Worm (Caenorhabditis elegans): ENCODE results near the gene Y43C5A.3.
A peak's percentile ranks its signal among the peaks of the same experiment; 100 is the strongest.

Gene Y43C5A.3

DNA sequence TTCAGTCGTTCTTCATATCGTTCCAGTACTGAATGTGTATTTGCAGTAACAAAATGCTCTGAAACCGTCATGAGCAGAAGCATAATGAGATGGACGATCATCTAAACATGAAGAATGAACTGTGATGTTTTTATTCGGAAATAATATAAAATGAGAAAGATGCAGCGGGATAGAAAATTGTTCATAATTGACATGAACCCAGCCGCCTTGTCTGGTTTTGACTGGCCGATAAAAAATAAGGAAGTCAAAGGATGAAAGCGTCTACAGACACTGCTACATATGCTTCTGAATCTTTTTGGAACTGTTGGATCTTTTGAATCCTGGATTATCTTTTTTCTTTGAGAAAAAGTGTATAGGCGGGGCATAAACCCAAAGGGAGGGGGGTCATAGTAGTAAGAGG lies 14.3 kb upstream of the Y43C5A.3 start, which contains the start of gene F01G10.9 (continued):
- no peak for TF ChIP-seq lin-13 (GFP tag; optimal IDR thresholded peaks at IDR 0.05)

DNA sequence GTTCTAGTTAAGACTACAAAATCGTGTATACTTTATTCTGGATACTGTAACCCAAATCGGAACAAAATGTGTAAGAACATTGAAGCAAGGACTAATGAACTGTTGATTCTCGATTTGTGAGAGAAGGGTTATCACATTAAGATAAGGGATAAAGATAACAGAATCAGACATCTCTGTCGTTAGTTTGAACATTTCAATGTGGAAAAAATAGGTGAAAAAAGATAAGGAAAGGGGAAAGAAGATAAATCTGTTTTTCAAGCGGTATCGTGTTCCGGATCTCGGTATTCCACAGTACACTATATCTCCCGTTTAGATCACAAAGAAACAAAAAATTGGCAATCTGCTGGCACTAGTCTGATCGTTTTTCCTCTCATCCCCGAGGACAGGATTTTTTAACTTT lies 12.8 kb upstream of the Y43C5A.3 start:
- TF ChIP-seq madf-9 (GFP tag; conservative IDR thresholded peaks at IDR 0.05) = no peak
- no peak for TF ChIP-seq nhr-10 (tag; optimal IDR thresholded peaks at IDR 0.05)
- TF ChIP-seq hmg-1.1 (GFP tag; IDR thresholded peaks at IDR 0.05) = no peak
- TF ChIP-seq nhr-48 (tag; optimal IDR thresholded peaks at IDR 0.05) = peak; percentile 38
- peak; percentile 22 for TF ChIP-seq nhr-28 (tag; optimal IDR thresholded peaks at IDR 0.05)
- peak; percentile 29 for TF ChIP-seq hlh-11 (tag; optimal IDR thresholded peaks at IDR 0.05)
- TF ChIP-seq mxl-3 (GFP tag; optimal IDR thresholded peaks at IDR 0.05) = peak; percentile 18

DNA sequence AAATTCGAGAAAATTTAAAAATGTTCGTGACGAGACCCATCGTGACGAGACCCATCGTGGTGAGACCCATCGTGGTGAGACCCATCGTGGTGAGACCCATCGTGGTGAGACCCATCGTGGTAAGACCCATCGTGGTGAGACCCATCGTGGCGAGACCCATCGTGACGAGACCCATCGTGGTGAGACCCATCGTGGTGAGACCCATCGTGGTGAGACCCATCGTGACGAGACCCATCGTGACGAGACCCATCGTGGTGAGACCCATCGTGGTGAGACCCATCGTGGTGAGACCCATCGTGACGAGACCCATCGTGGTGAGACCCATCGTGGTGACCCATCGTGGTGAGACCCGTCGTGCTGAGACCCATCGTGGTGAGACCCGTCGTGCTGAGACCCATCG lies 11.0 kb upstream of the Y43C5A.3 start:
- TF ChIP-seq madf-5 (GFP tag; IDR thresholded peaks at IDR 0.05) (peak in 1 of 2 experiments; percentile 85; a peak in 2 of 4 replicates), nhr-42 (GFP tag; IDR thresholded peaks at IDR 0.05) (0 out of 2 replicates have a peak, but pooled peaks have one; percentile 9), lim-7 (GFP tag; IDR thresholded peaks at IDR 0.05) (peak; percentile 66; the same call in 1 of the 2 replicates), snpc-1.2 (GFP tag; IDR thresholded peaks at IDR 0.05) (peak; percentile 59; the same call in 1 of the 2 replicates), D1046.2 (GFP tag; IDR thresholded peaks at IDR 0.05) (0 out of 2 replicates have a peak, but pooled peaks have one; percentile 30), set-16 (GFP tag; IDR thresholded peaks at IDR 0.05) (peak; percentile 75), ZK337.2 (GFP tag; IDR thresholded peaks at IDR 0.05) (0 out of 2 replicates have a peak, but pooled peaks have one; percentile 17), F26F4.8 (GFP tag; conservative IDR thresholded peaks at IDR 0.05) (0 out of 2 replicates have a peak, but pooled peaks have one; percentile 54)

DNA sequence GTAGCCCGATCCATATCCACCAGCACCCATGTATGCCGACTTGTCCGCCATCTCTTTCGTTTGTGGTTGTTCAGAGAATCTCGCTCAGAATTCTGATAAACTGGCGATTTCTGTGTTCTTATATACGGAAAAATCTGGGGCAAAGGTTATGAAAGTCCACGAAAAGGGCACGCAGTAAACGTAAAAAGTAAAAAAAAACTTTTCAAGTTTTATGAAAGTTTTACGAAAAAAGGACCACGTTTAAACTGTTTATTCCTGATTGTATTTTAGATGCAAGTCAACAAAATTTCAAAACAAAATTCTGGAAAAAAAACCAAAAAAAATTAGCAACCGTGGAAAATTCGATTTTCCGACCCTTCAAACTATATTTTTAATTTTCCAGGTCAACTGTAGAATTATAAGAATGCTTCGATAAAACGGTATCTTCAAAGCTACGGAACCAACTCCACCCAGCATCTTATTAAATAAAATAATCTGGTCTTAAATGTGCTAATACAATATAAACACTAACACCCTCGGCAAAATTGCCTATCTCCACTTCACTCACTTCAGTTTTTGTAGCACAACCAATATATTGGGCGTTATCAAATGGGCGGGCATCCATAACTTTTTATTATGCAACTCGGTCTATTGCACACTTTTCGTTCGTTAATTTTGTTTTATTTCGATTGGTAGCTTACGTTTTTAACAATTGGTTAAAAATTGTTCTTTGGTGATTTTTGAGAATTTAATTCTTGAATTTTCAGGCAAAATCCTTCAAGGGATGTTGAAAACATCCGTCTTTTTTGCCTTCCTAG lies 4.5 kb upstream of the Y43C5A.3 start, which contains the start of the genes nspd-7 and Y43C5A.2:
nspd-7 (minus strand) TSS at position 51 of the 797 bp plus-strand sequence.
Y43C5A.2 (plus strand) TSS at position 747 of the 797 bp plus-strand sequence.
- TF ChIP-seq aly-2 (tag; optimal IDR thresholded peaks at IDR 0.05) (no peak), D1046.2 (GFP tag; IDR thresholded peaks at IDR 0.05) (no peak), unc-62 (GFP tag; optimal IDR thresholded peaks at IDR 0.05 in 1 of 2) (peak in 1 of 2 experiments; percentile 51), unc-62 (tag; optimal IDR thresholded peaks at IDR 0.05) (no peak), lim-7 (GFP tag; IDR thresholded peaks at IDR 0.05) (no peak), mxl-3 (GFP tag; optimal IDR thresholded peaks at IDR 0.05) (no peak), zfp-2 (tag; optimal IDR thresholded peaks at IDR 0.05) (no peak), nhr-28 (tag; optimal IDR thresholded peaks at IDR 0.05) (peak; percentile 58), skn-1 (tag; optimal IDR thresholded peaks at IDR 0.05) (no peak), saeg-2 (GFP tag; IDR thresholded peaks at IDR 0.05) (no peak), php-3 (GFP tag; IDR thresholded peaks at IDR 0.05) (0 out of 2 replicates have a peak, but pooled peaks have one; percentile 13), dmd-6 (GFP tag; IDR thresholded peaks at IDR 0.05) (peak; percentile 8; the same call in 1 of the 2 replicates), pqm-1 (tag; optimal IDR thresholded peaks at IDR 0.05) (peak; percentile 6)

DNA sequence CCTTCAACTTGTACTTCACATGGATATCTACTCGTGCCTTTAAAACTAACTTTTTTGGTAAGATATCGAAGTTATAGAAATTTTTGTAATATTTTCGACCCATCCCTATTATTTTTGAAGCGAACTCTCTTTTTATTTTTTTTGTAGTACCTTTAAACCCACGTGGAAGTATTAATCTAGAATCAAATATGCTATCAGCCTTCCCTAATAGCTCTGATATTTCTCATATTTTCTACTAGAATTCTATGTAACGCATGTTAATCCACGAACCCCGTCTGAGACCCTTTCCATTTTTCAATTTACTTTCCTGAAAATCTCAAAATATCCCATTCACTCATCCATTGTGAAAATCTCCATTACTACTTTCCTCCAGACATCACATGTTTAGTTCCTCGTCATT lies 476 bp upstream of the Y43C5A.3 start:
- TF ChIP-seq unc-62 (GFP tag; optimal IDR thresholded peaks at IDR 0.05 in 1 of 2) (peak in 1 of 2 experiments; percentile 71), unc-62 (tag; optimal IDR thresholded peaks at IDR 0.05) (no peak), set-16 (GFP tag; IDR thresholded peaks at IDR 0.05) (no peak), mdt-29 (GFP tag; IDR thresholded peaks at IDR 0.05) (no peak), unc-39 (tag; optimal IDR thresholded peaks at IDR 0.05) (no peak), aha-1 (tag) (peak; percentile 95)

DNA sequence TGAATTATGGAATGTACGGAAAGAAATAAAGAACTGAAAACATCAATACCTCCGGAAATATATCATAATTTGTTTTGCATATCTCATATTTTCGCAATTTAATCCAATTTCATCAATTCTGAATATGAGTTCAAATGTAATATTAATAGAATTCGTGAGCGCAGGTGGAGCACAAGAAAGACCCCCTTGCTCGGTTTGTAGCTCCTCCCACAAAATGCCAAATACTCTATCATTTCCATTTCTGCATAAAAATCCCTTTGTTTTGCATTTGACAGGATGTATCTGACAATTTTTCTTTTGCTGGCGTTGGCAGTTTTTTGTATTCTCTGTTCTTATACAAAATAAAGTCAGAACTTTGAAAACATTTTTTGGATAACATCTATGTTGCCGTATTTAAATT lies 1.2 kb downstream of the Y43C5A.3 start:
- TF ChIP-seq nhr-28 (tag; optimal IDR thresholded peaks at IDR 0.05) = no peak
- TF ChIP-seq aha-1 (tag) = peak; percentile 95

All from whole organism, L4 larva.